Fruit fly (Drosophila melanogaster) whole organism, embryonic: Measurements from ENCODE around the gene Pep.

ENCODE experiments used
- Awh ChIP-seq: fragments of 200-800 bp; sonication (Bioruptor generic); IDR thresholded peaks from 2 replicates; pipeline ENCODE4, ENCODE4 v1.3.6; 2022; ENCODE audit warnings: missing biosample characterization, missing genetic modification characterization
- CG12104 ChIP-seq: fragments of 200-800 bp; sonication (Bioruptor generic); optimal IDR thresholded peaks from 3 replicates; lab custom pipeline; 2016; ENCODE audit warnings: missing biosample characterization, missing genetic modification characterization
- CG15479 ChIP-seq: fragments of 200-800 bp; sonication (Bioruptor generic); optimal IDR thresholded peaks from 3 replicates; lab custom pipeline; 2019; ENCODE audit warnings: missing biosample characterization, mild to moderate bottlenecking, missing genetic modification characterization, moderate library complexity
- CG1647 ChIP-seq: fragments of 200-800 bp; sonication (Bioruptor generic); optimal IDR thresholded peaks from 3 replicates; lab custom pipeline; 2016; ENCODE audit warnings: missing biosample characterization, missing genetic modification characterization
- CG17361 ChIP-seq: fragments of 200-800 bp; sonication (Bioruptor generic); IDR thresholded peaks from 3 replicates; pipeline ENCODE4 v1.3.6; 2022; ENCODE audit warnings: missing biosample characterization, missing genetic modification characterization
- CG18011 ChIP-seq: fragments of 200-800 bp; sonication (Bioruptor generic); optimal IDR thresholded peaks from 2 replicates; lab custom pipeline; 2017; ENCODE audit warnings: missing biosample characterization, missing genetic modification characterization, mild to moderate bottlenecking, moderate library complexity, missing genotype
- CG3163 ChIP-seq: fragments of 200-800 bp; sonication (Bioruptor generic); optimal IDR thresholded peaks from 3 replicates; lab custom pipeline; 2016; ENCODE audit warnings: missing biosample characterization, missing genetic modification characterization
- CG32767 ChIP-seq: fragments of 200-800 bp; sonication (Bioruptor generic); IDR thresholded peaks from 2 replicates; pipeline ENCODE4 v1.3.6; 2022; ENCODE audit warnings: missing biosample characterization, missing genetic modification characterization
- CG5245 ChIP-seq: fragments of 200-800 bp; sonication (Bioruptor generic); optimal IDR thresholded peaks from 3 replicates; lab custom pipeline; 2016; ENCODE audit warnings: missing biosample characterization, missing genetic modification characterization
- CG6254 ChIP-seq: fragments of 200-800 bp; sonication (Bioruptor generic); optimal IDR thresholded peaks from 3 replicates; lab custom pipeline; 2017; ENCODE audit warnings: mild to moderate bottlenecking, missing biosample characterization, missing genetic modification reagents, missing genetic modification characterization
- CG8281 ChIP-seq: fragments of 200-800 bp; sonication (Bioruptor generic); optimal IDR thresholded peaks from 2 replicates; lab custom pipeline; 2018; ENCODE audit warnings: missing biosample characterization, mild to moderate bottlenecking, missing genetic modification characterization, moderate library complexity
- CG8765 ChIP-seq: fragments of 200-800 bp; sonication (Bioruptor generic); IDR thresholded peaks from 2 replicates; pipeline ENCODE4 v1.3.6; 2022; ENCODE audit warnings: missing biosample characterization, missing genetic modification characterization
- D19B ChIP-seq: fragments of 200-800 bp; sonication (Bioruptor generic); optimal IDR thresholded peaks from 2 replicates; lab custom pipeline; 2017; ENCODE audit warnings: missing biosample characterization, mild to moderate bottlenecking, missing genetic modification characterization
- Dek ChIP-seq: fragments of 200-800 bp; sonication (Bioruptor generic); optimal IDR thresholded peaks from 3 replicates; lab custom pipeline; 2019; ENCODE audit warnings: missing biosample characterization, mild to moderate bottlenecking, missing genetic modification characterization, moderate library complexity
- Drgx ChIP-seq: fragments of 200-800 bp; sonication (Bioruptor generic); IDR thresholded peaks from 2 replicates; pipeline ENCODE4 v1.3.6; 2022; ENCODE audit warnings: missing biosample characterization, missing genetic modification characterization
- Eip74EF ChIP-seq, 2 experiments: fragments of 200-800 bp in 1 of 2; fragments of >200 bp in 1 of 2; sonication (Bioruptor generic) in 1 of 2; optimal IDR thresholded peaks; 2 replicates each; lab custom pipeline; 2017 to 2019; ENCODE audit warnings: missing biosample characterization in 2 of 2, missing genetic modification characterization in 2 of 2, mild to moderate bottlenecking in 1 of 2, moderate library complexity in 1 of 2
- Hr39 ChIP-seq: fragments of >200 bp; optimal IDR thresholded peaks from 2 replicates; lab custom pipeline; 2017
- Trl ChIP-seq, 3 experiments: fragments of >200 bp in 2 of 3; fragments of 200-800 bp in 1 of 3; sonication (Bioruptor generic) in 1 of 3; optimal IDR thresholded peaks; 2 replicates in 1 of 3; 3 replicates in 2 of 3; lab custom pipeline; 2016 to 2017; ENCODE audit warnings: missing biosample characterization in 1 of 3, missing genetic modification characterization in 1 of 3
- bbx ChIP-seq: fragments of 200-800 bp; sonication (Bioruptor generic); IDR thresholded peaks from 2 replicates; pipeline ENCODE4 v1.3.6; 2022; ENCODE audit warnings: missing biosample characterization, missing genetic modification characterization; ENCODE audit not compliant: partially characterized antibody
- bsh ChIP-seq, 2 experiments: fragments of 200-800 bp; sonication (Bioruptor generic); optimal IDR thresholded peaks; 2 replicates each; lab custom pipeline; 2017 to 2018; ENCODE audit warnings: mild to moderate bottlenecking in 2 of 2, missing biosample characterization in 2 of 2, missing genetic modification characterization in 2 of 2, moderate library complexity in 1 of 2
- cg ChIP-seq: fragments of 200-800 bp; sonication (Bioruptor generic); optimal IDR thresholded peaks from 3 replicates; lab custom pipeline; 2019; ENCODE audit warnings: missing biosample characterization, mild to moderate bottlenecking, missing genetic modification characterization, moderate library complexity
- chinmo ChIP-seq: fragments of 200-800 bp; sonication (Bioruptor generic); IDR thresholded peaks from 4 replicates; pipeline ENCODE4 v1.3.6; 2022; ENCODE audit warnings: missing biosample characterization, missing genetic modification characterization; ENCODE audit not compliant: partially characterized antibody
- eve ChIP-seq, 2 experiments: fragments of >200 bp; optimal IDR thresholded peaks; 2 replicates each; lab custom pipeline; 2017; ENCODE audit warnings: missing biosample characterization in 2 of 2, missing genetic modification characterization in 2 of 2
- fd96Cb ChIP-seq: fragments of 200-800 bp; sonication (Bioruptor generic); optimal IDR thresholded peaks from 2 replicates; lab custom pipeline; 2018; ENCODE audit warnings: missing biosample characterization, mild to moderate bottlenecking, missing genetic modification characterization, moderate library complexity
- ftz-f1 ChIP-seq: fragments of 200-800 bp; sonication (Bioruptor generic); optimal IDR thresholded peaks from 2 replicates; lab custom pipeline; 2016; ENCODE audit warnings: missing biosample characterization, missing genetic modification characterization
- kay ChIP-seq: fragments of 200-800 bp; sonication (Bioruptor generic); optimal IDR thresholded peaks from 2 replicates; lab custom pipeline; 2016; ENCODE audit warnings: missing biosample characterization, missing genetic modification characterization
- lbe ChIP-seq: fragments of 200-800 bp; sonication (Bioruptor generic); optimal IDR thresholded peaks from 2 replicates; lab custom pipeline; 2016; ENCODE audit warnings: missing biosample characterization, mild to moderate bottlenecking, missing genetic modification characterization
- sd ChIP-seq: fragments of 200-800 bp; sonication (Bioruptor generic); optimal IDR thresholded peaks from 3 replicates; lab custom pipeline; 2018; ENCODE audit warnings: missing biosample characterization, mild to moderate bottlenecking, missing genetic modification characterization, moderate library complexity
- slp2 ChIP-seq: fragments of 200-800 bp; sonication (Bioruptor generic); optimal IDR thresholded peaks from 2 replicates; lab custom pipeline; 2016; ENCODE audit warnings: missing biosample characterization, missing genetic modification characterization
- sqz ChIP-seq: fragments of 200-800 bp; sonication (Bioruptor generic); optimal IDR thresholded peaks from 3 replicates; lab custom pipeline; 2018; ENCODE audit warnings: missing biosample characterization, mild to moderate bottlenecking, missing genetic modification characterization
- unc-4 ChIP-seq: fragments of 200-800 bp; sonication (Bioruptor generic); IDR thresholded peaks from 2 replicates; pipeline ENCODE4 v1.3.6; 2022; ENCODE audit warnings: missing biosample characterization, missing genetic modification characterization; ENCODE audit not compliant: partially characterized antibody
- z ChIP-seq: fragments of 200-800 bp; sonication (Bioruptor generic); IDR thresholded peaks from 3 replicates; pipeline ENCODE4 v1.3.6; 2022; ENCODE audit warnings: missing biosample characterization, missing genetic modification characterization
- zen ChIP-seq: fragments of 200-800 bp; sonication (Bioruptor generic); optimal IDR thresholded peaks from 3 replicates; lab custom pipeline; 2018; ENCODE audit warnings: missing biosample characterization, mild to moderate bottlenecking, missing genetic modification characterization, moderate library complexity
- zen2 ChIP-seq: fragments of 200-800 bp; sonication (Bioruptor generic); IDR thresholded peaks from 3 replicates; pipeline ENCODE4 v1.3.6; 2022; ENCODE audit warnings: missing biosample characterization, missing genetic modification characterization; ENCODE audit not compliant: partially characterized antibody

The Pep gene

dm6 chr3L:17608185-17609067 is 36.4 kb downstream of the Pep start (continued):
- TF ChIP-seq eve (GFP tag; optimal IDR thresholded peaks at IDR 0.05; lab: Kevin White, UChicago) (peak in 1 of 2 experiments; percentile 32), CG32767 (GFP tag; lab: Robert Waterston, UW) (no peak), bbx (GFP tag; lab: Robert Waterston, UW) (no peak), CG8281 (no peak), Awh (GFP tag; lab: Robert Waterston, UW) (no peak), Dek (tag; lab: Kevin White, UChicago) (no peak), fd96Cb (tag; lab: Kevin White, UChicago) (peak; percentile 35), Hr39 (lab: Kevin White, UChicago) (no peak), slp2 (GFP tag; lab: Kevin White, UChicago) (no peak), CG18011 (GFP tag; lab: Kevin White, UChicago) (no peak)
- TF ChIP-seq, all 482 proteins: peak for 31

dm6 chr3L:17606629-17607287 is 38.1 kb downstream of the Pep start:
- TF ChIP-seq ftz-f1 (GFP tag; lab: Kevin White, UChicago) (peak; percentile 14), sqz (GFP tag; lab: Kevin White, UChicago) (peak; percentile 67), sd (tag; lab: Kevin White, UChicago) (peak; percentile 16), bsh (GFP tag; optimal IDR thresholded peaks at IDR 0.05; lab: Kevin White, UChicago) (peak in 1 of 2 experiments; percentile 27), zen (tag; lab: Kevin White, UChicago) (no peak), CG5245 (GFP tag; lab: Kevin White, UChicago) (no peak), kay (no peak), CG3163 (GFP tag; lab: Kevin White, UChicago) (peak; percentile 92), Drgx (GFP tag; lab: Robert Waterston, UW) (peak; percentile 67), Eip74EF (GFP tag; optimal IDR thresholded peaks at IDR 0.05; lab: Kevin White, UChicago) (peak in 1 of 2 experiments; percentile 98), CG12104 (GFP tag; lab: Kevin White, UChicago) (no peak), CG6254 (GFP tag; lab: Kevin White, UChicago) (no peak), CG17361 (no peak), CG8765 (GFP tag; lab: Robert Waterston, UW) (no peak), CG1647 (GFP tag; lab: Kevin White, UChicago) (no peak), chinmo (GFP tag; lab: Robert Waterston, UW) (peak; percentile 93; the same call in 3 of the 4 replicates), lbe (GFP tag; lab: Kevin White, UChicago) (peak; percentile 45), z (GFP tag; lab: Robert Waterston, UW) (peak; percentile 73; the same call in 2 of the 3 replicates), D19B (GFP tag; lab: Kevin White, UChicago) (no peak), unc-4 (GFP tag; lab: Robert Waterston, UW) (no peak), Trl (optimal IDR thresholded peaks at IDR 0.05; lab: Kevin White, UChicago) (peak; percentile 76 to 85), Trl (GFP tag; optimal IDR thresholded peaks at IDR 0.05; lab: Kevin White, UChicago) (no peak), CG15479 (no peak), zen2 (GFP tag; lab: Robert Waterston, UW) (no peak), cg (GFP tag; lab: Kevin White, UChicago) (peak; percentile 90)
